Worm (Caenorhabditis elegans): ENCODE results near the gene pcdr-1.

pcdr-1 gene

DNA sequence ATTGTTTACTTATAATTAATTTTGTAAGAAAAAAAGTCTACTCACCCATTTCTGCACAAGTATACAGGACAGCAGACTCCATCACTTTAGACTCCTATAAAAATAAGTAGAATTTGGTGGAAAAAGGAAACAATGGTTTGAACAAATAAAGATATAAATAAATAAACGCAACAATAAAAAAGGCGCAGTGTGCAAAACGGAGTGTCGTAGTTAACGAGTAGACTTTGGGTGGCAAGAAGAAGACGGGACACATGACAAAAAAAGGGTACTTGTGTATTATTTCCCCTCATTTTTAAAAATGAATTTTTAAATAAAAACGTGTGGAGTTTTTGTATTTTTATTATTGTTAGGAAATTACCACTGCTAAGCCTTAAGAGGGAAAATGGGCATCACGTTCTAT is 19.3 kb upstream of the pcdr-1 start, which contains the start of gene F59D12.5:
TSS of gene F59D12.5 (minus strand) at position 94 of the 400 bp plus-strand sequence.
- TF ChIP-seq pros-1 (tag; optimal IDR thresholded peaks at IDR 0.05) (no peak), ama-1 (optimal IDR thresholded peaks at IDR 0.05) (no peak), unc-42 (tag; optimal IDR thresholded peaks at IDR 0.05) (peak; percentile 6)

ce11 chrX:15650428-15650827 is 16.1 kb upstream of the pcdr-1 start:
- TF ChIP-seq unc-42 (tag; optimal IDR thresholded peaks at IDR 0.05) (no peak), lin-11 (tag; optimal IDR thresholded peaks at IDR 0.05) (no peak), ceh-6 (GFP tag; optimal IDR thresholded peaks at IDR 0.05) (no peak), ceh-19 (GFP tag; optimal IDR thresholded peaks at IDR 0.05) (no peak), elt-2 (tag; optimal IDR thresholded peaks at IDR 0.05) (no peak), sox-4 (tag; optimal IDR thresholded peaks at IDR 0.05) (no peak), ceh-18 (tag; optimal IDR thresholded peaks at IDR 0.05) (no peak), hlh-13 (GFP tag; optimal IDR thresholded peaks at IDR 0.05) (no peak), pha-2 (tag; optimal IDR thresholded peaks at IDR 0.05) (no peak), ets-4 (tag; optimal IDR thresholded peaks at IDR 0.05) (no peak), ceh-24 (tag; optimal IDR thresholded peaks at IDR 0.05) (no peak), ztf-16 (tag; optimal IDR thresholded peaks at IDR 0.05) (no peak), pag-3 (tag; optimal IDR thresholded peaks at IDR 0.05; ENCODE audit: borderline replicate concordance) (no peak), pat-9 (tag; optimal IDR thresholded peaks at IDR 0.05) (no peak), pax-1 (tag; optimal IDR thresholded peaks at IDR 0.05) (no peak), hlh-6 (tag; optimal IDR thresholded peaks at IDR 0.05) (no peak), nhr-232 (tag; optimal IDR thresholded peaks at IDR 0.05) (no peak)

- TF ChIP-seq ttx-3 (tag; optimal IDR thresholded peaks at IDR 0.05) (no peak), ceh-14 (tag; optimal IDR thresholded peaks at IDR 0.05) (no peak), ceh-22 (tag; optimal IDR thresholded peaks at IDR 0.05) (no peak), lim-6 (tag; optimal IDR thresholded peaks at IDR 0.05) (no peak), pros-1 (tag; optimal IDR thresholded peaks at IDR 0.05) (no peak), elt-4 (tag; optimal IDR thresholded peaks at IDR 0.05) (no peak), ceh-19 (GFP tag; optimal IDR thresholded peaks at IDR 0.05) (no peak), sox-2 (GFP tag; IDR thresholded peaks at IDR 0.05) (no peak), ceh-24 (tag; optimal IDR thresholded peaks at IDR 0.05) (no peak), ama-1 (optimal IDR thresholded peaks at IDR 0.05) (no peak), hlh-13 (GFP tag; optimal IDR thresholded peaks at IDR 0.05) (no peak), fkh-6 (tag; optimal IDR thresholded peaks at IDR 0.05) (no peak), ets-4 (tag; optimal IDR thresholded peaks at IDR 0.05) (no peak), mec-3 (tag; optimal IDR thresholded peaks at IDR 0.05; ENCODE audit: borderline replicate concordance) (no peak)
Measured at ce11 chrX:15650919-15651420, 15.6 kb upstream of the pcdr-1 start, which contains the start of gene F59D12.3. Gene F59D12.3 (minus strand): TSS chrX:15650969.

- no peak for TF ChIP-seq zip-5 (tag; optimal IDR thresholded peaks at IDR 0.05)
- no peak for TF ChIP-seq eyg-1 (tag; optimal IDR thresholded peaks at IDR 0.05)
- no peak for TF ChIP-seq hlh-15 (tag; optimal IDR thresholded peaks at IDR 0.05)
- peak; percentile 11 for TF ChIP-seq ceh-14 (tag; optimal IDR thresholded peaks at IDR 0.05)
- no peak for TF ChIP-seq pqm-1 (tag; optimal IDR thresholded peaks at IDR 0.05)
- TF ChIP-seq hlh-13 (GFP tag; optimal IDR thresholded peaks at IDR 0.05), result no peak
- no peak for TF ChIP-seq hlh-6 (tag; optimal IDR thresholded peaks at IDR 0.05)
- TF ChIP-seq pat-9 (tag; optimal IDR thresholded peaks at IDR 0.05), result no peak
- no peak for TF ChIP-seq ceh-34 (tag; optimal IDR thresholded peaks at IDR 0.05)
- TF ChIP-seq sox-2 (GFP tag; IDR thresholded peaks at IDR 0.05), result no peak
- TF ChIP-seq ceh-6 (GFP tag; optimal IDR thresholded peaks at IDR 0.05), result no peak
- no peak for TF ChIP-seq pag-3 (tag; optimal IDR thresholded peaks at IDR 0.05; ENCODE audit: borderline replicate concordance)
- no peak for TF ChIP-seq ceh-9 (tag; optimal IDR thresholded peaks at IDR 0.05)
- peak; percentile 64 for TF ChIP-seq unc-42 (tag; optimal IDR thresholded peaks at IDR 0.05)
- no peak for TF ChIP-seq odd-2 (tag; optimal IDR thresholded peaks at IDR 0.05)
- TF ChIP-seq ceh-19 (GFP tag; optimal IDR thresholded peaks at IDR 0.05), result no peak
- no peak for TF ChIP-seq ahr-1 (tag; optimal IDR thresholded peaks at IDR 0.05)
- no peak for TF ChIP-seq ama-1 (optimal IDR thresholded peaks at IDR 0.05)
- TF ChIP-seq C38D4.7 (GFP tag; optimal IDR thresholded peaks at IDR 0.05), result no peak
- TF ChIP-seq ceh-2 (tag; optimal IDR thresholded peaks at IDR 0.05), result no peak
- no peak for TF ChIP-seq ceh-18 (tag; optimal IDR thresholded peaks at IDR 0.05)
- TF ChIP-seq ceh-31 (tag; optimal IDR thresholded peaks at IDR 0.05), result peak; percentile 21
- TF ChIP-seq T23F11.4 (GFP tag; optimal IDR thresholded peaks at IDR 0.05), result no peak
- no peak for TF ChIP-seq syd-9 (tag; optimal IDR thresholded peaks at IDR 0.05)
Measured at ce11 chrX:15653196-15653595, 13.4 kb upstream of the pcdr-1 start.
